Worm (Caenorhabditis elegans) whole organism, young adult: Measurements from ENCODE around the gene letm-1.

Experiments
- B0019.2 ChIP-seq: fragments of 200-800 bp; sonication (Bioruptor generic); conservative IDR thresholded peaks from 2 replicates; pipeline ENCODE4 v1.3.6; 2022; ENCODE audit warnings: missing genetic modification reagents, missing genetic modification characterization, missing compliant biosample characterization
- C06A6.2 ChIP-seq: fragments of 200-800 bp; sonication (Bioruptor generic); conservative IDR thresholded peaks from 2 replicates; pipeline ENCODE4 v1.3.6; 2022; ENCODE audit warnings: missing genetic modification characterization, missing compliant biosample characterization
- D2030.7 ChIP-seq: fragments of 200-800 bp; sonication (Bioruptor generic); IDR thresholded peaks from 2 replicates; pipeline ENCODE4 v1.3.6; 2022; ENCODE audit warnings: missing genetic modification reagents, missing genetic modification characterization, missing compliant biosample characterization
- F10E7.11 ChIP-seq: sonication (generic microtip); optimal IDR thresholded peaks from 2 replicates; lab custom pipeline; 2017; ENCODE audit warnings: mild to moderate bottlenecking, missing genetic modification characterization, moderate library complexity, missing compliant biosample characterization
- F33H1.4 ChIP-seq: fragments of 200-800 bp; sonication (Bioruptor generic); IDR thresholded peaks from 2 replicates; pipeline ENCODE4 v1.3.6; 2022; ENCODE audit warnings: missing genetic modification reagents, missing genetic modification characterization, missing compliant biosample characterization
- F49E8.2 ChIP-seq: sonication (generic microtip); optimal IDR thresholded peaks from 3 replicates; lab custom pipeline; 2017; ENCODE audit warnings: missing genetic modification characterization, mild to moderate bottlenecking, missing compliant biosample characterization, antibody characterized with exemption, moderate library complexity; ENCODE audit not compliant: insufficient read depth
- F57A8.1 ChIP-seq: fragments of 200-800 bp; sonication (Bioruptor generic); optimal IDR thresholded peaks from 2 replicates; lab custom pipeline; 2018; ENCODE audit warnings: mild to moderate bottlenecking, missing genetic modification characterization, moderate library complexity, missing compliant biosample characterization
- T26A5.8 ChIP-seq: sonication (generic microtip); optimal IDR thresholded peaks from 2 replicates; lab custom pipeline; 2016; ENCODE audit warnings: missing genetic modification characterization, missing compliant biosample characterization
- Y56A3A.18 ChIP-seq: fragments of 200-800 bp; sonication (Bioruptor generic); IDR thresholded peaks from 2 replicates; pipeline ENCODE4 v1.3.6; 2022; ENCODE audit warnings: missing genetic modification reagents, missing genetic modification characterization, missing compliant biosample characterization
- ZK185.1 ChIP-seq: sonication (generic microtip); optimal IDR thresholded peaks from 2 replicates; lab custom pipeline; 2016; ENCODE audit warnings: mild to moderate bottlenecking, missing genetic modification characterization, missing compliant biosample characterization; ENCODE audit not compliant: poor library complexity, severe bottlenecking
- akir-1 ChIP-seq: fragments of 200-800 bp; sonication (Bioruptor generic); optimal IDR thresholded peaks from 2 replicates; lab custom pipeline; 2018; ENCODE audit warnings: mild to moderate bottlenecking, missing genetic modification characterization, moderate library complexity, missing compliant biosample characterization
- ama-1 ChIP-seq, 3 experiments: fragments of 150-350 bp in 1 of 3; sonication (generic microtip) in 2 of 3; optimal IDR thresholded peaks; 2 replicates each; lab custom pipeline; 2014 to 2018; ENCODE audit warnings: missing biosample characterization in 2 of 3, missing genetic modification characterization in 2 of 3, missing genetic modification reagents in 2 of 3
- cebp-1 ChIP-seq, 2 experiments: fragments of 200-800 bp in 1 of 2; sonication (Bioruptor generic) in 1 of 2; sonication (generic microtip) in 1 of 2; IDR thresholded peaks in 1 of 2; optimal IDR thresholded peaks in 1 of 2; 2 replicates each; pipeline versions ENCODE4 v1.3.6 to Lab custom; 2017 to 2022; ENCODE audit warnings: missing compliant biosample characterization in 2 of 2, missing genetic modification characterization in 2 of 2, mild to moderate bottlenecking in 1 of 2, missing genetic modification reagents in 1 of 2, moderate library complexity in 1 of 2
- ceh-91 ChIP-seq: fragments of 200-800 bp; sonication (Bioruptor generic); IDR thresholded peaks from 2 replicates; pipeline ENCODE4 v1.3.6; 2022; ENCODE audit warnings: missing genetic modification reagents, missing genetic modification characterization, missing compliant biosample characterization
- chd-7 ChIP-seq: sonication (generic microtip); optimal IDR thresholded peaks from 2 replicates; lab custom pipeline; 2016; ENCODE audit warnings: mild to moderate bottlenecking, missing genetic modification characterization, moderate library complexity, missing compliant biosample characterization
- dox-1 ChIP-seq: fragments of 200-800 bp; sonication (Bioruptor generic); IDR thresholded peaks from 2 replicates; pipeline ENCODE4 v1.3.6; 2022; ENCODE audit warnings: missing genetic modification reagents, missing genetic modification characterization, missing compliant biosample characterization
- efl-1 ChIP-seq: fragments of 150-350 bp; optimal IDR thresholded peaks from 2 replicates; lab custom pipeline; 2014; ENCODE audit warnings: missing biosample characterization, missing genetic modification reagents, missing genetic modification characterization
- egl-18 ChIP-seq: fragments of 200-800 bp; sonication (Bioruptor generic); IDR thresholded peaks from 2 replicates; pipeline ENCODE4 v1.3.6; 2022; ENCODE audit warnings: missing genetic modification reagents, missing genetic modification characterization, missing compliant biosample characterization
- egl-44 ChIP-seq: fragments of 200-800 bp; sonication (Bioruptor generic); IDR thresholded peaks from 2 replicates; pipeline ENCODE4 v1.3.6; 2022; ENCODE audit warnings: missing genetic modification reagents, missing genetic modification characterization, missing compliant biosample characterization
- ekl-4 ChIP-seq: fragments of 200-800 bp; sonication (Bioruptor generic); IDR thresholded peaks from 2 replicates; pipeline ENCODE4 v1.3.6; 2022; ENCODE audit warnings: missing genetic modification reagents, missing genetic modification characterization, missing compliant biosample characterization
- him-1 ChIP-seq: sonication (generic microtip); optimal IDR thresholded peaks from 2 replicates; lab custom pipeline; 2016; ENCODE audit warnings: missing genotype, missing genetic modification reagents, missing genetic modification characterization, missing compliant biosample characterization
- hmg-20 ChIP-seq: fragments of 200-800 bp; sonication (Bioruptor generic); IDR thresholded peaks from 2 replicates; pipeline ENCODE4 v1.3.6; 2022; ENCODE audit warnings: missing genetic modification reagents, missing genetic modification characterization, missing compliant biosample characterization
- lag-1 ChIP-seq: fragments of 200-800 bp; sonication (Bioruptor generic); IDR thresholded peaks from 2 replicates; pipeline ENCODE4 v1.3.6; 2022; ENCODE audit warnings: missing genetic modification reagents, missing genetic modification characterization, missing compliant biosample characterization
- lin-26 ChIP-seq: fragments of 200-800 bp; sonication (Bioruptor generic); IDR thresholded peaks from 2 replicates; pipeline ENCODE4 v1.3.6; 2022; ENCODE audit warnings: missing genetic modification reagents, missing genetic modification characterization, missing compliant biosample characterization
- lin-40 ChIP-seq: sonication (generic microtip); optimal IDR thresholded peaks from 2 replicates; lab custom pipeline; 2016; ENCODE audit warnings: missing genetic modification characterization, mild to moderate bottlenecking, missing compliant biosample characterization, missing genotype, missing genetic modification reagents
- lin-54 ChIP-seq: fragments of 200-800 bp; sonication (Bioruptor generic); optimal IDR thresholded peaks from 2 replicates; lab custom pipeline; 2018; ENCODE audit warnings: mild to moderate bottlenecking, missing genetic modification characterization, missing compliant biosample characterization
- lir-1 ChIP-seq: fragments of 200-800 bp; sonication (Bioruptor generic); conservative IDR thresholded peaks from 2 replicates; pipeline ENCODE4 v1.3.6; 2022; ENCODE audit warnings: missing genetic modification reagents, missing genetic modification characterization, missing compliant biosample characterization
- madf-3 ChIP-seq: fragments of 200-800 bp; sonication (Bioruptor generic); IDR thresholded peaks from 2 replicates; pipeline ENCODE4 v1.3.6; 2022; ENCODE audit warnings: missing genetic modification reagents, missing genetic modification characterization, missing compliant biosample characterization
- madf-6 ChIP-seq: fragments of 200-800 bp; sonication (Bioruptor generic); IDR thresholded peaks from 2 replicates; pipeline ENCODE4 v1.3.6; 2022; ENCODE audit warnings: missing genetic modification reagents, missing genetic modification characterization, missing compliant biosample characterization
- mcd-1 ChIP-seq: fragments of 200-800 bp; sonication (Bioruptor generic); IDR thresholded peaks from 2 replicates; pipeline ENCODE4 v1.3.6; 2022; ENCODE audit warnings: missing genetic modification reagents, missing genetic modification characterization, missing compliant biosample characterization
- mes-4 ChIP-seq: sonication (generic microtip); optimal IDR thresholded peaks from 2 replicates; lab custom pipeline; 2016; ENCODE audit warnings: missing genotype, missing genetic modification characterization, missing compliant biosample characterization
- nfya-1 ChIP-seq: sonication (generic microtip); optimal IDR thresholded peaks from 2 replicates; lab custom pipeline; 2017; ENCODE audit warnings: antibody characterized with exemption, missing compliant biosample characterization, missing genetic modification characterization, borderline replicate concordance; ENCODE audit not compliant: insufficient read depth
- nfya-2 ChIP-seq: fragments of 200-800 bp; sonication (Bioruptor generic); IDR thresholded peaks from 2 replicates; pipeline ENCODE4 v1.3.6; 2022; ENCODE audit warnings: missing genetic modification reagents, missing genetic modification characterization, missing compliant biosample characterization
- pbrm-1 ChIP-seq: fragments of 200-800 bp; sonication (Bioruptor generic); IDR thresholded peaks from 2 replicates; pipeline ENCODE4 v1.3.6; 2022; ENCODE audit warnings: missing genetic modification reagents, missing genetic modification characterization, missing compliant biosample characterization
- sdz-38 ChIP-seq: sonication (generic microtip); optimal IDR thresholded peaks from 2 replicates; lab custom pipeline; 2016; ENCODE audit warnings: missing genotype, missing genetic modification characterization, missing compliant biosample characterization
- snpc-3.4 ChIP-seq: sonication (generic microtip); optimal IDR thresholded peaks from 2 replicates; lab custom pipeline; 2017; ENCODE audit warnings: missing genetic modification characterization, mild to moderate bottlenecking, missing compliant biosample characterization, antibody characterized with exemption, moderate library complexity, missing genotype, missing genetic modification reagents
- snpc-4 ChIP-seq, 5 experiments: fragments of 150-350 bp in 1 of 5; sonication (generic microtip) in 4 of 5; optimal IDR thresholded peaks; 2 replicates each; lab custom pipeline; 2014 to 2018; ENCODE audit warnings: missing genetic modification characterization in 5 of 5, missing biosample characterization in 3 of 5, antibody characterized with exemption in 2 of 5, mild to moderate bottlenecking in 2 of 5, missing compliant biosample characterization in 2 of 5, missing genotype in 2 of 5, moderate library complexity in 2 of 5, missing genetic modification reagents in 1 of 5
- tbp1 ChIP-seq: fragments of 200-800 bp; sonication (Bioruptor generic); optimal IDR thresholded peaks from 2 replicates; lab custom pipeline; 2018; ENCODE audit warnings: mild to moderate bottlenecking, missing genetic modification characterization, missing compliant biosample characterization
- tbx-9 ChIP-seq: sonication (generic microtip); optimal IDR thresholded peaks from 2 replicates; lab custom pipeline; 2016; ENCODE audit warnings: borderline replicate concordance, missing genetic modification characterization, inconsistent platforms, missing compliant biosample characterization
- tlf-1 ChIP-seq: fragments of 200-800 bp; sonication (Bioruptor generic); optimal IDR thresholded peaks from 2 replicates; lab custom pipeline; 2018; ENCODE audit warnings: mild to moderate bottlenecking, missing genetic modification characterization, missing compliant biosample characterization
- xnd-1 ChIP-seq: sonication (generic microtip); optimal IDR thresholded peaks from 2 replicates; lab custom pipeline; 2016; ENCODE audit warnings: missing genotype, missing genetic modification reagents, missing genetic modification characterization, missing compliant biosample characterization
- ztf-18 ChIP-seq: sonication (generic microtip); optimal IDR thresholded peaks from 2 replicates; lab custom pipeline; 2016; ENCODE audit warnings: missing genotype, mild to moderate bottlenecking, missing genetic modification characterization, missing compliant biosample characterization
- ztf-25 ChIP-seq: fragments of 200-800 bp; sonication (Bioruptor generic); IDR thresholded peaks from 2 replicates; pipeline ENCODE4 v1.3.6; 2022; ENCODE audit warnings: missing genetic modification reagents, missing genetic modification characterization, missing compliant biosample characterization
- ztf-26 ChIP-seq: sonication (generic microtip); optimal IDR thresholded peaks from 2 replicates; lab custom pipeline; 2017; ENCODE audit warnings: missing genetic modification characterization, missing compliant biosample characterization
- ztf-3 ChIP-seq: fragments of 200-800 bp; sonication (Bioruptor generic); optimal IDR thresholded peaks from 2 replicates; lab custom pipeline; 2018; ENCODE audit warnings: mild to moderate bottlenecking, missing genetic modification characterization, missing compliant biosample characterization

Gene letm-1

ce11 chrV:13664340-13664916 lies 3.4 kb downstream of the letm-1 start (continued):
- TF ChIP-seq ama-1 (optimal IDR thresholded peaks at IDR 0.05; lab: Kevin White, UChicago) (no peak), ama-1 (GFP tag; optimal IDR thresholded peaks at IDR 0.05; lab: Kevin White, UChicago) (no peak), T26A5.8 (tag; lab: Kevin White, UChicago) (no peak), lin-54 (peak; percentile 38), ceh-91 (GFP tag; lab: Robert Waterston, UW) (peak; percentile 46; the same call in 1 of the 2 replicates), mcd-1 (GFP tag; lab: Robert Waterston, UW) (peak; percentile 50), D2030.7 (peak; percentile 68), F49E8.2 (peak; percentile 41), tbx-9 (tag; lab: Kevin White, UChicago) (no peak), madf-3 (GFP tag; lab: Robert Waterston, UW) (peak; percentile 67; the same call in 1 of the 2 replicates), ztf-18 (peak; percentile 91), dox-1 (GFP tag; lab: Robert Waterston, UW) (peak; percentile 71), ekl-4 (GFP tag; lab: Robert Waterston, UW) (no peak), pbrm-1 (GFP tag; lab: Robert Waterston, UW) (peak; percentile 60), snpc-3.4 (tag; lab: Kevin White, UChicago) (peak; percentile 46), hmg-20 (GFP tag; lab: Robert Waterston, UW) (0 out of 2 replicates have a peak, but pooled peaks have one; percentile 32), efl-1 (GFP tag; lab: Kevin White, UChicago) (peak; percentile 59), F33H1.4 (GFP tag; lab: Robert Waterston, UW) (peak; percentile 42), xnd-1 (tag; lab: Kevin White, UChicago) (peak; percentile 20), nfya-2 (GFP tag; lab: Robert Waterston, UW) (no peak), cebp-1 (GFP tag; IDR thresholded peaks at IDR 0.05; lab: Robert Waterston, UW) (no peak), cebp-1 (tag; optimal IDR thresholded peaks at IDR 0.05; lab: Kevin White, UChicago) (peak; percentile 70), F10E7.11 (tag; lab: Kevin White, UChicago) (no peak), ztf-25 (GFP tag; lab: Robert Waterston, UW) (no peak), B0019.2 (GFP tag; lab: Robert Waterston, UW) (0 out of 2 replicates have a peak, but pooled peaks have one; percentile 9), ztf-26 (tag; lab: Kevin White, UChicago) (no peak), ZK185.1 (tag; lab: Kevin White, UChicago) (peak; percentile 2), chd-7 (no peak), lin-40 (tag; lab: Kevin White, UChicago) (peak; percentile 38), lir-1 (GFP tag; lab: Robert Waterston, UW) (no peak), madf-6 (peak; percentile 73; the same call in 1 of the 2 replicates), snpc-4 (GFP tag; optimal IDR thresholded peaks at IDR 0.05; lab: Kevin White, UChicago) (no peak), snpc-4 (tag; optimal IDR thresholded peaks at IDR 0.05; lab: Kevin White, UChicago) (peak in 3 of 4 experiments; percentile 8 to 39 (median 9)), Y56A3A.18 (GFP tag; lab: Robert Waterston, UW) (peak; percentile 15; the same call in 1 of the 2 replicates), sdz-38 (tag; lab: Kevin White, UChicago) (no peak), mes-4 (no peak), tlf-1 (GFP tag; lab: Kevin White, UChicago) (peak; percentile 37)

ce11 chrV:13665089-13665488 lies 4.0 kb downstream of the letm-1 start, which contains the start of gene rde-12:
Gene rde-12 (plus strand): TSS chrV:13665389.
- no peak for TF ChIP-seq ZK185.1 (tag; lab: Kevin White, UChicago)
- TF ChIP-seq tbp1 (GFP tag; lab: Kevin White, UChicago) = no peak
- no peak for TF ChIP-seq nfya-1
- no peak for TF ChIP-seq lag-1 (GFP tag; lab: Robert Waterston, UW)
- no peak for TF ChIP-seq Y56A3A.18 (GFP tag; lab: Robert Waterston, UW)
- TF ChIP-seq egl-18 (GFP tag; lab: Robert Waterston, UW) = no peak
- TF ChIP-seq egl-44 = 0 out of 2 replicates have a peak, but pooled peaks have one; percentile 16
- TF ChIP-seq lin-26 (GFP tag; lab: Robert Waterston, UW) = 0 out of 2 replicates have a peak, but pooled peaks have one; percentile 32
- TF ChIP-seq madf-6 = 0 out of 2 replicates have a peak, but pooled peaks have one; percentile 5
- no peak for TF ChIP-seq C06A6.2 (GFP tag; lab: Robert Waterston, UW)
- TF ChIP-seq ztf-3 (GFP tag; lab: Kevin White, UChicago) = no peak
- no peak for TF ChIP-seq akir-1
- TF ChIP-seq him-1 (tag; lab: Kevin White, UChicago) = no peak
- no peak for TF ChIP-seq F57A8.1
- TF ChIP-seq dox-1 (GFP tag; lab: Robert Waterston, UW) = no peak
